Worm (Caenorhabditis elegans): ENCODE results near the gene lips-3.
A peak's percentile ranks its signal among the peaks of the same experiment; 100 is the strongest.

The lips-3 gene

ce11 chrIII:4634947-4635346, 18.6 kb downstream of the lips-3 start, which contains the start of gene clec-153:
Gene clec-153, plus strand, starts transcription at chrIII:4635247.
- no peak for TF ChIP-seq dmd-9 (GFP tag; IDR thresholded peaks at IDR 0.05)
- TF ChIP-seq saeg-2 (GFP tag; IDR thresholded peaks at IDR 0.05) = no peak
- TF ChIP-seq snpc-1.2 (GFP tag; IDR thresholded peaks at IDR 0.05) = no peak
- TF ChIP-seq lin-38 (GFP tag; IDR thresholded peaks at IDR 0.05) = no peak
- no peak for TF ChIP-seq lin-15B (tag; optimal IDR thresholded peaks at IDR 0.05)
- no peak for TF ChIP-seq mes-2 (tag; optimal IDR thresholded peaks at IDR 0.05; ENCODE audit: poor library complexity, severe bottlenecking)
- no peak for TF ChIP-seq zfp-3 (GFP tag; conservative IDR thresholded peaks at IDR 0.05)
- TF ChIP-seq lir-3 (tag; optimal IDR thresholded peaks at IDR 0.05) = no peak
- no peak for TF ChIP-seq hmg-1.1 (GFP tag; IDR thresholded peaks at IDR 0.05)
- no peak for TF ChIP-seq aly-2 (tag; optimal IDR thresholded peaks at IDR 0.05)
- TF ChIP-seq ZK337.2 (GFP tag; IDR thresholded peaks at IDR 0.05) = no peak
- TF ChIP-seq pha-4 (GFP tag; IDR thresholded peaks at IDR 0.05) = no peak
- no peak for TF ChIP-seq pha-4 (tag; optimal IDR thresholded peaks at IDR 0.05)
- no peak for TF ChIP-seq ama-1 (optimal IDR thresholded peaks at IDR 0.05)
- TF ChIP-seq zip-2 (tag; optimal IDR thresholded peaks at IDR 0.05) = no peak
- TF ChIP-seq dmd-6 (GFP tag; IDR thresholded peaks at IDR 0.05) = no peak
- TF ChIP-seq ceh-32 (tag; optimal IDR thresholded peaks at IDR 0.05; ENCODE audit: poor library complexity) = no peak
- TF ChIP-seq fkh-10 (GFP tag; optimal IDR thresholded peaks at IDR 0.05) = no peak

ce11 chrIII:4643262-4643661, 26.9 kb downstream of the lips-3 start, which contains the start of gene pfas-1:
Gene pfas-1, minus strand, starts transcription at chrIII:4643310.
- TF ChIP-seq pqm-1 (tag; optimal IDR thresholded peaks at IDR 0.05) (peak; percentile 79), T20F7.1 (GFP tag; optimal IDR thresholded peaks at IDR 0.05) (peak; percentile 20), zag-1 (tag; optimal IDR thresholded peaks at IDR 0.05) (no peak), lin-29 (GFP tag; IDR thresholded peaks at IDR 0.05) (no peak), hlh-11 (tag; optimal IDR thresholded peaks at IDR 0.05) (peak; percentile 41), dmd-8 (GFP tag; IDR thresholded peaks at IDR 0.05) (no peak), zfp-2 (tag; optimal IDR thresholded peaks at IDR 0.05) (no peak), dmd-6 (GFP tag; IDR thresholded peaks at IDR 0.05) (peak; percentile 68), nhr-28 (tag; optimal IDR thresholded peaks at IDR 0.05) (peak; percentile 73), daf-16 (GFP tag; optimal IDR thresholded peaks at IDR 0.05) (no peak), daf-16 (tag; optimal IDR thresholded peaks at IDR 0.05) (peak; percentile 91), lin-15B (tag; optimal IDR thresholded peaks at IDR 0.05) (no peak), snpc-1.2 (GFP tag; IDR thresholded peaks at IDR 0.05) (no peak), php-3 (GFP tag; IDR thresholded peaks at IDR 0.05) (peak; percentile 91)

- TF ChIP-seq dmd-9 (GFP tag; IDR thresholded peaks at IDR 0.05) (no peak), Y5F2A.4 (GFP tag; optimal IDR thresholded peaks at IDR 0.05) (no peak), nhr-28 (tag; optimal IDR thresholded peaks at IDR 0.05) (no peak), saeg-2 (GFP tag; IDR thresholded peaks at IDR 0.05) (no peak), F49E8.2 (tag; optimal IDR thresholded peaks at IDR 0.05; ENCODE audit: borderline replicate concordance) (no peak), ceh-62 (tag; optimal IDR thresholded peaks at IDR 0.05) (no peak), nhr-11 (tag; optimal IDR thresholded peaks at IDR 0.05) (no peak)
Observed at ce11 chrIII:4646246-4646645, 29.9 kb downstream of the lips-3 start, which contains the start of gene pqn-29. Gene pqn-29, minus strand, starts transcription at chrIII:4646346.

- no peak for TF ChIP-seq mep-1 (tag; optimal IDR thresholded peaks at IDR 0.05)
- TF ChIP-seq nhr-76 (tag; optimal IDR thresholded peaks at IDR 0.05) = no peak
- no peak for TF ChIP-seq D1046.2 (GFP tag; IDR thresholded peaks at IDR 0.05)
- TF ChIP-seq zag-1 (tag; optimal IDR thresholded peaks at IDR 0.05) = no peak
- TF ChIP-seq attf-4 (tag; optimal IDR thresholded peaks at IDR 0.05) = no peak
- no peak for TF ChIP-seq unc-39 (tag; optimal IDR thresholded peaks at IDR 0.05)
- TF ChIP-seq lir-3 (tag; optimal IDR thresholded peaks at IDR 0.05) = no peak
- no peak for TF ChIP-seq daf-16 (GFP tag; optimal IDR thresholded peaks at IDR 0.05)
- no peak for TF ChIP-seq daf-16 (tag; optimal IDR thresholded peaks at IDR 0.05)
- no peak for TF ChIP-seq gei-8 (GFP tag; optimal IDR thresholded peaks at IDR 0.05)
- TF ChIP-seq dve-1 (tag; optimal IDR thresholded peaks at IDR 0.05; ENCODE audit: insufficient read depth) = no peak
- TF ChIP-seq nhr-48 (tag; optimal IDR thresholded peaks at IDR 0.05) = no peak
- TF ChIP-seq F10B5.3 (tag; optimal IDR thresholded peaks at IDR 0.05) = no peak
- TF ChIP-seq zfp-3 (GFP tag; conservative IDR thresholded peaks at IDR 0.05) = no peak
- TF ChIP-seq ces-1 (GFP tag; optimal IDR thresholded peaks at IDR 0.05) = no peak
- no peak for TF ChIP-seq mxl-3 (GFP tag; optimal IDR thresholded peaks at IDR 0.05)
- TF ChIP-seq ama-1 (optimal IDR thresholded peaks at IDR 0.05) = no peak
- no peak for TF ChIP-seq aha-1 (tag)
- TF ChIP-seq F44E2.7 (GFP tag; IDR thresholded peaks at IDR 0.05) = no peak
- no peak for TF ChIP-seq ztf-11 (tag; optimal IDR thresholded peaks at IDR 0.05)
Observed at ce11 chrIII:4647341-4647740, 31.0 kb downstream of the lips-3 start.

All from whole organism, L4 larva.